Worm (Caenorhabditis elegans): ENCODE results near the gene F55F10.1.

The F55F10.1 gene

DNA sequence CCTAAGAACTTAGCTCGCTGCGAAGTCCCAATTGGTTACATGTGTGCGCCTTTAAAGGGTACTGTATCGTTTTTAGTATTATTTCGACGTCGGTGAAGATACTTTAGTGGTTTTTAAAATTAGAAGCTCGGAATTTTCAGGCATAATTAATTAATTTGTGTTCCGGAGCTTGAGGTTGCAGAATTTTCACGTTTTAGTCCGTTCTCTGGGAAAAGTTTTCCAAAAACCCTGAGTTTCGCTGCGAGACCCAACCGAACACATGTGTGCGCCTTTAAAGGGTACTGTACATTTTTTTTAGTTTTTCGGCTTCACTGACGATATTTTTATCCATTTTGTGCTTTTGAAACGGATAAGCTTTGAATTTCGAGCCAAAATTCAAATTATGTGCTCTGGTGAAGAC lies 32.9 kb downstream of the F55F10.1 start:
- TF ChIP-seq mab-5 (tag; optimal IDR thresholded peaks at IDR 0.05) (no peak), ceh-16 (tag; optimal IDR thresholded peaks at IDR 0.05) (no peak), nhr-21 (tag; optimal IDR thresholded peaks at IDR 0.05) (no peak), ztf-11 (tag; optimal IDR thresholded peaks at IDR 0.05) (no peak), unc-39 (tag; optimal IDR thresholded peaks at IDR 0.05) (no peak)

DNA sequence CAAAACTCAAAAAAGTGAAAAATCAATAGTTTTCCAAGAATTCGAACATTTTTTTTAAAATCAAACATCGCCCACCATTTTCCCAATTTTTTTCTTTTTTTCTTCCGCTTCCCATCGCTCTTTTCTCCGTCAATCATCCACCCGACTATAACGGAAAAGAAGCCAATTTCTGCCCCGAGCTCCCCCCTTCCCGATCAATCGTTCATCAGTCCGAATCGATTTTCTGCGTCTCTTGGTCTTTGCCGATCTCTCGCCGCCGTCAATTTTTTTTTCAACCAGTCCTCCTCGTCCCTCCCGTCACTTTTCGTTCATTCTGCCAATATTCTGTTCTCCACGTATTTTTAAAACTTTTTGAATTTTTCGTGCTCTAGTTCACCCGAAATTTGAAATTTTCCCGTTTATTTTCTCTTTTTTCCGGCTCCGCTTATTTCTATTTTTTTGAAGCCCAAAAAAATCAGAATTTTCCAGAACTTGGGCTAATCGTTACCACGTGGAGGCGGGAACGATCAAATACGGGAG lies 33.4 kb downstream of the F55F10.1 start, which contains the start of gene ell-1:
Gene ell-1, plus strand, starts transcription at position 469 of the 519 bp plus-strand sequence.
- no peak for TF ChIP-seq elt-3 (tag; optimal IDR thresholded peaks at IDR 0.05)
- TF ChIP-seq C34F6.9 (tag; optimal IDR thresholded peaks at IDR 0.05), result no peak
- TF ChIP-seq lin-39 (tag; optimal IDR thresholded peaks at IDR 0.05), result no peak
- TF ChIP-seq aly-2 (tag; optimal IDR thresholded peaks at IDR 0.05), result no peak
- no peak for TF ChIP-seq blmp-1 (tag; optimal IDR thresholded peaks at IDR 0.05; ENCODE audit: insufficient read depth)

ce11 chrIV:4395555-4395954 lies 34.9 kb downstream of the F55F10.1 start:
- TF ChIP-seq fos-1 (tag; optimal IDR thresholded peaks at IDR 0.05) (no peak), sem-4 (tag; optimal IDR thresholded peaks at IDR 0.05) (no peak), nhr-21 (tag; optimal IDR thresholded peaks at IDR 0.05) (no peak), crh-2 (tag; optimal IDR thresholded peaks at IDR 0.05) (no peak), C34F6.9 (tag; optimal IDR thresholded peaks at IDR 0.05) (no peak), ama-1 (optimal IDR thresholded peaks at IDR 0.05) (no peak), nhr-6 (tag; optimal IDR thresholded peaks at IDR 0.05) (no peak), R02D3.7 (tag; optimal IDR thresholded peaks at IDR 0.05) (no peak), lin-13 (GFP tag; optimal IDR thresholded peaks at IDR 0.05) (no peak), nhr-23 (tag; optimal IDR thresholded peaks at IDR 0.05) (no peak), ztf-4 (tag; optimal IDR thresholded peaks at IDR 0.05) (no peak), mdl-1 (tag; optimal IDR thresholded peaks at IDR 0.05) (no peak), nhr-237 (tag; optimal IDR thresholded peaks at IDR 0.05) (no peak), ztf-1 (GFP tag; conservative IDR thresholded peaks at IDR 0.05) (no peak), nhr-129 (tag; optimal IDR thresholded peaks at IDR 0.05) (no peak), skn-1 (tag; optimal IDR thresholded peaks at IDR 0.05) (no peak), egl-27 (tag; optimal IDR thresholded peaks at IDR 0.05) (no peak), blmp-1 (tag; optimal IDR thresholded peaks at IDR 0.05; ENCODE audit: insufficient read depth) (no peak)

DNA sequence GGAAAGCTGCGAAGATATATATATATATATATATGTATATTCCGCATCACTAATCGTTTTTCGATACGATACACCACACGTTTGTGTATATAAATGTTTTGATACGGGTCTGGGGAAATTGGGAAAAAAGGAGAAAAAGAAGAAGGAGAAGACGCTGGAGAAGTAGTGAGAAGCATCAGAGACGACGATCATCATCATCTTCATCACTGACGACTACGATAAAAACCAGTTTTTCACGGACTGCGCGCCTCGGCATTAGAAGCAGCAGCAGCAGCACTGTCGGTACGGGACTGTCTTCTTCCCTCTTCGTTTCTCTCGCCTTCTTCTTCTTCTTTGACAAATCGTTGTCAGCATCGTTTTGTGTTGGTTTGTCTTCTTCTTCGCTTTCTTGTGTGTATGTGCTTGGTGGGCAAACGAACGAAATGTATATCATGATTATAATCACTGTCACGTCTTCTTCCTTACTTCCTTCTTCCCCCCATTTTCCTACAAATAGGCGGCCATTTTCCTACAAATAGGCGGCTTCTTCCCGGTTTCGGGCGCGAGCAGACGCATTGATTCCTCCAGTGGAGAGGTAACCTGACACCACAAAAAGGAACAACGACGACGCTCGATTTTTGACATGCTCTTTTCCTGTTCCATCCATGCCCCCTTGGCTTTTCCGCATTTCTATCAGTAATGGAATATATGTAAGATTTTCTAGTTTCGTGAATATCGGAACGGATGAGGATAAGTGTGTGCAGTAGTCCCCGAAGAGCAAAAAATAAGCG lies 35.6 kb downstream of the F55F10.1 start:
- TF ChIP-seq mdl-1 (tag; optimal IDR thresholded peaks at IDR 0.05) (no peak), alr-1 (tag; optimal IDR thresholded peaks at IDR 0.05) (no peak), ztf-11 (tag; optimal IDR thresholded peaks at IDR 0.05) (no peak), ceh-16 (tag; optimal IDR thresholded peaks at IDR 0.05) (no peak), lin-13 (GFP tag; optimal IDR thresholded peaks at IDR 0.05) (no peak), fos-1 (tag; optimal IDR thresholded peaks at IDR 0.05) (peak; percentile 34), nhr-11 (tag; optimal IDR thresholded peaks at IDR 0.05) (no peak), crh-2 (tag; optimal IDR thresholded peaks at IDR 0.05) (no peak), sma-3 (GFP tag; optimal IDR thresholded peaks at IDR 0.05) (peak; percentile 9), nhr-25 (tag; optimal IDR thresholded peaks at IDR 0.05) (peak; percentile 51), sma-9 (GFP tag; optimal IDR thresholded peaks at IDR 0.05) (no peak), sma-9 (tag; optimal IDR thresholded peaks at IDR 0.05) (no peak), ama-1 (optimal IDR thresholded peaks at IDR 0.05) (no peak), blmp-1 (tag; optimal IDR thresholded peaks at IDR 0.05; ENCODE audit: insufficient read depth) (peak; percentile 59), nhr-21 (tag; optimal IDR thresholded peaks at IDR 0.05) (peak; percentile 38), ceh-82 (tag; optimal IDR thresholded peaks at IDR 0.05) (no peak)

DNA sequence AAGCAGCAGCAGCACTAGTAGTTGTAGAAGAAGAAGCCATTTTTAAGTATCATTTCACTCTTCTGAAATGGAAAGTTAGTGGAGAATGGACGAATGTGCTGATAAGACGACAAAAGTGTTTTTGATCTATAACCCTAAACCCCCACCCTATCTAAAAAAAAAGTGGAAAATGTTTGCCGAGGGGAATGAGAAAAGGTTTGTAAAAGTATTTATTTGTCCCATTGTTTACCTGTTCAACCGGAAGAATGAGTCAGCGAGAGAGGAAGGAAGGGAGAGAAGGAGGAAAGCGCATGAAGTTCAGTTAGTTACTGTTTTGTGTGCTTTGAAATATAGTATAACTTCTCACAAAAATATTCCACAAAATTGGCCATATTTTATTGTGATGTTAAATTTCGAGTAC lies 36.5 kb downstream of the F55F10.1 start:
- peak; percentile 2 for TF ChIP-seq crh-2 (tag; optimal IDR thresholded peaks at IDR 0.05)
- peak; percentile 1 for TF ChIP-seq sma-3 (GFP tag; optimal IDR thresholded peaks at IDR 0.05)
- TF ChIP-seq fos-1 (tag; optimal IDR thresholded peaks at IDR 0.05), result peak; percentile 25
- no peak for TF ChIP-seq mdl-1 (tag; optimal IDR thresholded peaks at IDR 0.05)
- TF ChIP-seq sem-4 (tag; optimal IDR thresholded peaks at IDR 0.05), result peak; percentile 19
- TF ChIP-seq blmp-1 (tag; optimal IDR thresholded peaks at IDR 0.05; ENCODE audit: insufficient read depth), result peak; percentile 41
- TF ChIP-seq nhr-237 (tag; optimal IDR thresholded peaks at IDR 0.05), result no peak
